Worm (Caenorhabditis elegans) whole organism, young adult: ENCODE data around the gene F09F7.5.

Experiments
- B0035.1 ChIP-seq: sonication (generic microtip); optimal IDR thresholded peaks from 2 replicates; lab custom pipeline; 2016; ENCODE audit warnings: missing genetic modification characterization, mild to moderate bottlenecking, missing compliant biosample characterization, missing genotype, missing genetic modification reagents
- D2030.7 ChIP-seq: fragments of 200-800 bp; sonication (Bioruptor generic); IDR thresholded peaks from 2 replicates; pipeline ENCODE4 v1.3.6; 2022; ENCODE audit warnings: missing genetic modification reagents, missing genetic modification characterization, missing compliant biosample characterization
- F49E8.2 ChIP-seq: sonication (generic microtip); optimal IDR thresholded peaks from 3 replicates; lab custom pipeline; 2017; ENCODE audit warnings: missing genetic modification characterization, mild to moderate bottlenecking, missing compliant biosample characterization, antibody characterized with exemption, moderate library complexity; ENCODE audit not compliant: insufficient read depth
- T07F8.4 ChIP-seq: sonication (generic microtip); optimal IDR thresholded peaks from 2 replicates; lab custom pipeline; 2016; ENCODE audit warnings: mild to moderate bottlenecking, missing genetic modification characterization, moderate library complexity, missing compliant biosample characterization
- ama-1 ChIP-seq, 3 experiments: fragments of 150-350 bp in 1 of 3; sonication (generic microtip) in 2 of 3; optimal IDR thresholded peaks; 2 replicates each; lab custom pipeline; 2014 to 2018; ENCODE audit warnings: missing biosample characterization in 2 of 3, missing genetic modification characterization in 2 of 3, missing genetic modification reagents in 2 of 3
- egl-44 ChIP-seq: fragments of 200-800 bp; sonication (Bioruptor generic); IDR thresholded peaks from 2 replicates; pipeline ENCODE4 v1.3.6; 2022; ENCODE audit warnings: missing genetic modification reagents, missing genetic modification characterization, missing compliant biosample characterization
- lin-54 ChIP-seq: fragments of 200-800 bp; sonication (Bioruptor generic); optimal IDR thresholded peaks from 2 replicates; lab custom pipeline; 2018; ENCODE audit warnings: mild to moderate bottlenecking, missing genetic modification characterization, missing compliant biosample characterization
- rcor-1 ChIP-seq: fragments of 200-800 bp; sonication (Bioruptor generic); IDR thresholded peaks from 2 replicates; pipeline ENCODE4 v1.3.6; 2022; ENCODE audit warnings: missing genetic modification reagents, missing genetic modification characterization, missing compliant biosample characterization
- ztf-22 ChIP-seq: fragments of 200-800 bp; sonication (Bioruptor generic); optimal IDR thresholded peaks from 2 replicates; lab custom pipeline; 2018; ENCODE audit warnings: mild to moderate bottlenecking, missing genetic modification characterization, moderate library complexity, missing compliant biosample characterization

ce11 chrIII:5599958-5600357 lies 53.2 kb downstream of the F09F7.5 start, which contains the start of gene wdr-37:
- no peak for TF ChIP-seq B0035.1 (tag; lab: Kevin White, UChicago)
- TF ChIP-seq ztf-22 (GFP tag; lab: Kevin White, UChicago): no peak
- TF ChIP-seq rcor-1 (GFP tag; lab: Robert Waterston, UW): no peak
- TF ChIP-seq F49E8.2 (tag; lab: Kevin White, UChicago): no peak
- no peak for TF ChIP-seq D2030.7
- TF ChIP-seq lin-54 (GFP tag; lab: Kevin White, UChicago): no peak
- no peak for TF ChIP-seq egl-44 (GFP tag; lab: Robert Waterston, UW)
- TF ChIP-seq T07F8.4 (tag; lab: Kevin White, UChicago): no peak
- no peak for TF ChIP-seq ama-1 (optimal IDR thresholded peaks at IDR 0.05; lab: Kevin White, UChicago)
- TF ChIP-seq ama-1 (GFP tag; optimal IDR thresholded peaks at IDR 0.05; lab: Kevin White, UChicago): no peak
